Fruit fly (Drosophila melanogaster): ENCODE data around the gene Men-b.
A peak's percentile ranks its signal among the peaks of the same experiment; 100 is the strongest.

The Men-b gene

DNA sequence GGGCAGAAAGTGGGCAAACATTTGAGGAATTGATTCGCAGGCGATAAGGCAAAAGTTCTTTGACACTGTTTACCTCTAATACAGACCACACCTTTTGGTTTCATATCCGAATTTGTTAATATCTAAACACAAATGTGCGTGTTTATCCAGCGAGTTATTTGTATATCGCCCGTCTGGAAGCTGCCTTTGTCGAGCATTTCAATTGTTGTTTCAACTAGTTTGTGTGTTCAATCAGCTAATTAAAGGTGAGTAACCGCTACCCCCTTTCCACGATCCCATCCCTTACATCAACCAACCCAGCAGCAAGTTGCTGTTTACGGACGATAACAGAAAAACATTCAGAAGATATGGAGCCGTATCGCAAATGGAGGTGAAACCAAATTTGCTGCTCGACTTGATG, 20.1 kb upstream of the Men-b start (continued):
- TF ChIP-seq pb (GFP tag; optimal IDR thresholded peaks at IDR 0.05) = no peak
- no peak for TF ChIP-seq ab (GFP tag; optimal IDR thresholded peaks at IDR 0.05)
- TF ChIP-seq YL-1 (GFP tag; optimal IDR thresholded peaks at IDR 0.05) = no peak
- TF ChIP-seq ash1 (GFP tag; optimal IDR thresholded peaks at IDR 0.05) = peak; percentile 60
- no peak for TF ChIP-seq CG6254 (GFP tag; optimal IDR thresholded peaks at IDR 0.05)
- TF ChIP-seq az2 (GFP tag; optimal IDR thresholded peaks at IDR 0.05) = no peak
- TF ChIP-seq grn (GFP tag; optimal IDR thresholded peaks at IDR 0.05) = no peak
- no peak for TF ChIP-seq HLH54F (GFP tag; optimal IDR thresholded peaks at IDR 0.05)
- TF ChIP-seq caup (GFP tag; optimal IDR thresholded peaks at IDR 0.05; ENCODE audit: severe bottlenecking) = peak; percentile 86
- peak; percentile 47 for TF ChIP-seq zfh2 (GFP tag; optimal IDR thresholded peaks at IDR 0.05)
- no peak for TF ChIP-seq Dp (GFP tag; optimal IDR thresholded peaks at IDR 0.05)
- TF ChIP-seq cato (GFP tag; optimal IDR thresholded peaks at IDR 0.05; ENCODE audit: borderline replicate concordance) = no peak
- no peak for TF ChIP-seq CG30403 (GFP tag; optimal IDR thresholded peaks at IDR 0.05)
- TF ChIP-seq CG1529 (GFP tag; optimal IDR thresholded peaks at IDR 0.05) = no peak
- TF ChIP-seq CG4360 (GFP tag; IDR thresholded peaks at IDR 0.05) = no peak
- TF ChIP-seq CG16813 (GFP tag; IDR thresholded peaks at IDR 0.05; ENCODE audit: partially characterized antibody) = no peak
- peak; percentile 58; the same call in 2 of the 3 replicates for TF ChIP-seq ci (GFP tag; IDR thresholded peaks at IDR 0.05)
- no peak for TF ChIP-seq corto (GFP tag; optimal IDR thresholded peaks at IDR 0.05)
- no peak for TF ChIP-seq chif (GFP tag; optimal IDR thresholded peaks at IDR 0.05)
- TF ChIP-seq sd (tag; optimal IDR thresholded peaks at IDR 0.05) = peak; percentile 7
- TF ChIP-seq CG16815 (GFP tag; optimal IDR thresholded peaks at IDR 0.05) = no peak
- peak; percentile 7 for TF ChIP-seq CG15269 (tag; optimal IDR thresholded peaks at IDR 0.05)
- no peak for TF ChIP-seq CG34224 (GFP tag; IDR thresholded peaks at IDR 0.05; ENCODE audit: partially characterized antibody)
- TF ChIP-seq Opbp (GFP tag; IDR thresholded peaks at IDR 0.05; ENCODE audit: partially characterized antibody) = no peak
- no peak for TF ChIP-seq sim (GFP tag; IDR thresholded peaks at IDR 0.05)
- peak; percentile 35 for TF ChIP-seq unpg (GFP tag; optimal IDR thresholded peaks at IDR 0.05)
- TF ChIP-seq CG6272 (GFP tag; IDR thresholded peaks at IDR 0.05) = no peak
- no peak for TF ChIP-seq chn (GFP tag; optimal IDR thresholded peaks at IDR 0.05)
- 0 out of 2 replicates have a peak, but pooled peaks have one; percentile 39 for TF ChIP-seq CG5953 (GFP tag; IDR thresholded peaks at IDR 0.05)
- TF ChIP-seq CG34376 (GFP tag; optimal IDR thresholded peaks at IDR 0.05) = peak; percentile 63
- no peak for TF ChIP-seq Eip74EF (GFP tag; optimal IDR thresholded peaks at IDR 0.05)
- TF ChIP-seq CG13424 (tag; optimal IDR thresholded peaks at IDR 0.05) = peak; percentile 18
- TF ChIP-seq Dfd (GFP tag; optimal IDR thresholded peaks at IDR 0.05) = no peak
- peak; percentile 43; the same call in 1 of the 2 replicates for TF ChIP-seq CG32532 (GFP tag; IDR thresholded peaks at IDR 0.05)
- no peak for TF ChIP-seq CG9215 (GFP tag; IDR thresholded peaks at IDR 0.05)
- peak; percentile 29 for TF ChIP-seq CG11398 (GFP tag; optimal IDR thresholded peaks at IDR 0.05)
- no peak for TF ChIP-seq sima (GFP tag; optimal IDR thresholded peaks at IDR 0.05)
- peak; percentile 47 for TF ChIP-seq ERR (GFP tag; optimal IDR thresholded peaks at IDR 0.05)
- TF ChIP-seq Med (GFP tag) = peak; percentile 95
- TF ChIP-seq nmo (GFP tag; optimal IDR thresholded peaks at IDR 0.05) = no peak
- TF ChIP-seq her (GFP tag; optimal IDR thresholded peaks at IDR 0.05) = peak; percentile 68
- no peak for TF ChIP-seq D19B (GFP tag; optimal IDR thresholded peaks at IDR 0.05)
- peak; percentile 64 for TF ChIP-seq Meics (GFP tag; optimal IDR thresholded peaks at IDR 0.05)
- no peak for TF ChIP-seq otp (GFP tag; IDR thresholded peaks at IDR 0.05)
- TF ChIP-seq run (tag; optimal IDR thresholded peaks at IDR 0.05) = no peak
- no peak for TF ChIP-seq Usf (GFP tag; optimal IDR thresholded peaks at IDR 0.05)
- no peak for TF ChIP-seq CG7271 (tag; optimal IDR thresholded peaks at IDR 0.05)
- no peak for TF ChIP-seq TFAM (GFP tag; optimal IDR thresholded peaks at IDR 0.05)
- TF ChIP-seq CG2129 (GFP tag; IDR thresholded peaks at IDR 0.05; ENCODE audit: partially characterized antibody) = no peak
- TF ChIP-seq H15 (GFP tag; IDR thresholded peaks at IDR 0.05) = no peak
- no peak for TF ChIP-seq gsb (GFP tag; IDR thresholded peaks at IDR 0.05)

Data from whole organism, embryonic.